Fruit fly (Drosophila melanogaster): ENCODE data around the gene MnM.

The MnM gene

DNA sequence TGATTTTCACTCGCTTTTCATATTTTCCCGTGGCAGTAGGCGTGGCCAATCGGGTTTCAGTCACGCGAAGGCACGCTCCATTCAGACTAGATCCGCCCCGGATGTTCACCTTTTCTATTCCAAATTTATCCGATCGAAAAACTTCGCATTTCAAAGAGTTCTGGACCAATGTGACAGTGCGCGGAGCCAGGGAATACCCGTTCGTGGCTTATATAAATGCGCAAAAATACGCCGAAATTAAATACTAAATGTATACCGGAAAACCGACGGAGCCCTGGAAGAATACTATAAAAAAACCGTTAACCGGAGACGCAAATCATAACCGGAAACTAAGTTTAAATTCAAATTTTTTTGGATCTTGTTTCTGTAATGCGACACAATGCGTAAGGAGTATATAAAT is 50.8 kb downstream of the MnM start, which contains the start of gene promL:
TSS of gene promL (minus strand) at position 181 of the 400 bp plus-strand sequence.
- TF ChIP-seq CG10348 (GFP tag; IDR thresholded peaks at IDR 0.05): no peak
- TF ChIP-seq Pif1A (GFP tag; optimal IDR thresholded peaks at IDR 0.05): peak; percentile 29
- TF ChIP-seq CG15710 (tag; optimal IDR thresholded peaks at IDR 0.05): peak; percentile 51
- peak; percentile 56 for TF ChIP-seq Snoo (tag; optimal IDR thresholded peaks at IDR 0.05)
- peak; percentile 10 for TF ChIP-seq CG13204 (GFP tag; optimal IDR thresholded peaks at IDR 0.05)
- peak; percentile 68 for TF ChIP-seq EcR (GFP tag; optimal IDR thresholded peaks at IDR 0.05)
- no peak for TF ChIP-seq CG17806 (tag; optimal IDR thresholded peaks at IDR 0.05)
- TF ChIP-seq fd96Ca (GFP tag; IDR thresholded peaks at IDR 0.05): peak; percentile 34; the same call in 1 of the 3 replicates
- TF ChIP-seq CG9948 (tag; optimal IDR thresholded peaks at IDR 0.05): no peak
- no peak for TF ChIP-seq CG14655 (GFP tag; optimal IDR thresholded peaks at IDR 0.05)
- peak; percentile 19 for TF ChIP-seq CG8159 (tag; optimal IDR thresholded peaks at IDR 0.05)
- TF ChIP-seq gl (tag; optimal IDR thresholded peaks at IDR 0.05): no peak
- TF ChIP-seq D1 (tag; optimal IDR thresholded peaks at IDR 0.05): no peak
- TF ChIP-seq Pif1B (GFP tag; optimal IDR thresholded peaks at IDR 0.05): peak; percentile 12
- TF ChIP-seq rn (GFP tag; IDR thresholded peaks at IDR 0.05): no peak
- TF ChIP-seq CG8301 (tag; optimal IDR thresholded peaks at IDR 0.05): no peak
- TF ChIP-seq Ets98B (GFP tag; IDR thresholded peaks at IDR 0.05): peak; percentile 37
- TF ChIP-seq CG32121 (GFP tag; IDR thresholded peaks at IDR 0.05): no peak
- TF ChIP-seq CG34367 (tag; optimal IDR thresholded peaks at IDR 0.05): no peak
- peak; percentile 47; the same call in 1 of the 3 replicates for TF ChIP-seq CG4496 (GFP tag; IDR thresholded peaks at IDR 0.05)
- no peak for TF ChIP-seq CG12605 (GFP tag; IDR thresholded peaks at IDR 0.05)

dm6 chr3L:3126478-3126877 is 51.9 kb downstream of the MnM start:
- TF ChIP-seq CG12605 (GFP tag; IDR thresholded peaks at IDR 0.05) (no peak), fd96Ca (GFP tag; IDR thresholded peaks at IDR 0.05) (0 out of 3 replicates have a peak, but pooled peaks have one; percentile 22)

DNA sequence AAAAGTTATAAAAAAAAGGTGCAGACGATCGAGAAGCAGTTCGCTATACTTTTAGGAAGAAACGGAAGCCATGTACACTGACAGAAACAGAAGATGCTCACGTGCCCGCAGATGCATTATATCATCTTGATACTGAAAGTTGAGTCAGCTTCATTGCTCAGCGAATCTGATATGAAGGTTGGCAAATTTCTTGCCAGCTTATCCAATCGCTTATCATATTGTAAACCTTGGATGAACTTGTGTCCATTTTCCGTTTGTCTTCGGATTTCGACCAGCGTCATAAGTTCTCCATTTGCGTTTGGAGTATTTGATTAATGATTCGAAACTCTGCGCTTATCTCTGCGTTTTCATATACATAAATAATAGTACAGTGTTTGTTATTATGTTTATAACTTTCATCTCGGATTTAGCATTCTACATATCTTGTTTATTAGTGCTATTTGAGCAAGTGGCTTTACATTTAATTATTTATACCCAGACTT is 52.7 kb downstream of the MnM start:
- TF ChIP-seq D1 (tag; optimal IDR thresholded peaks at IDR 0.05): no peak
- peak; percentile 19 for TF ChIP-seq CG34367 (tag; optimal IDR thresholded peaks at IDR 0.05)
- no peak for TF ChIP-seq rn (GFP tag; IDR thresholded peaks at IDR 0.05)
- no peak for TF ChIP-seq Pif1A (GFP tag; optimal IDR thresholded peaks at IDR 0.05)
- no peak for TF ChIP-seq CG10348 (GFP tag; IDR thresholded peaks at IDR 0.05)
- TF ChIP-seq fd96Ca (GFP tag; IDR thresholded peaks at IDR 0.05): no peak
- peak; percentile 2 for TF ChIP-seq CG8301 (tag; optimal IDR thresholded peaks at IDR 0.05)
- no peak for TF ChIP-seq CG32121 (GFP tag; IDR thresholded peaks at IDR 0.05)
- no peak for TF ChIP-seq CG12605 (GFP tag; IDR thresholded peaks at IDR 0.05)
- no peak for TF ChIP-seq CG14655 (GFP tag; optimal IDR thresholded peaks at IDR 0.05)
- no peak for TF ChIP-seq EcR (GFP tag; optimal IDR thresholded peaks at IDR 0.05)
- no peak for TF ChIP-seq Ets98B (GFP tag; IDR thresholded peaks at IDR 0.05)
- no peak for TF ChIP-seq CG8159 (tag; optimal IDR thresholded peaks at IDR 0.05)

DNA sequence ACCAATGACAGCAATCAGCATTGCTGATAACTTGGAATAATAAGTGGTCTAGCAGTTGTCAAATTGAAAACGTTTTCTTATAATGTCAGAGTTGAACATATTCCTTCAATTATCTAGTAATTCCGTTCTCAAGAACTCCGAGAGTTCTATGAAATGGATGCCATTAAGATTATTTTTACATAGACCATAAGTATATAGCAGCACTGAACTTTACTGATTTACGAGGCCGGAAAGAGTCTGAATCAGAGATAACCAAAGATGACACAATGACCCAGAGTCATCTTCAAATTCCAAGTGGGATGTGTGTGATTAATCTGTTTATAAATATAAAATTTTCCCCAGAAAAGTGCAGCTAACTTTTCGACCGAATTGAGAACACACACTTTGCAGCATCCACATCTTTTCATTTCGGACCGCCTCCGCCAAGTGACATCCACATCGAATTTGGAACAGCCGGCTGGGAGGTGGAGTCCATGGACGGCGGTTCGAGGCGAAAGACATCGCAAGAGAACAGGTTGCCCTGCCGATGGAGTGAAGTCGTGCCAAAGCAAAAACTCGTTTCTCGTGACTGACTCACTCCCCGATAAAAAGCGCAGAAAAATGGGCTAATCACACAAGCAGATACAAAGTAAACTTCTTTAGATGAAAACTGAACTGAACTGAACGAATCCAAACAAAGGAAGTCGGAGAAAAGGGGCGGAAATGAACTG is 53.3 kb downstream of the MnM start:
- peak; percentile 65 for TF ChIP-seq EcR (GFP tag; optimal IDR thresholded peaks at IDR 0.05)
- TF ChIP-seq CG34367 (tag; optimal IDR thresholded peaks at IDR 0.05): no peak
- TF ChIP-seq CG4496 (GFP tag; IDR thresholded peaks at IDR 0.05): 0 out of 3 replicates have a peak, but pooled peaks have one; percentile 41
- no peak for TF ChIP-seq fd96Ca (GFP tag; IDR thresholded peaks at IDR 0.05)
- TF ChIP-seq CG13204 (GFP tag; optimal IDR thresholded peaks at IDR 0.05): peak; percentile 42
- TF ChIP-seq CG8301 (tag; optimal IDR thresholded peaks at IDR 0.05): no peak

- no peak for TF ChIP-seq CG32121 (GFP tag; IDR thresholded peaks at IDR 0.05)
- no peak for TF ChIP-seq CG15710 (tag; optimal IDR thresholded peaks at IDR 0.05)
- TF ChIP-seq CG34367 (tag; optimal IDR thresholded peaks at IDR 0.05): no peak
- TF ChIP-seq CG13204 (GFP tag; optimal IDR thresholded peaks at IDR 0.05): no peak
These were observed 53.9 kb downstream of the MnM start for dm6 chr3L:3124519-3124918.
